Worm (Caenorhabditis elegans) whole organism, L4 larva: ENCODE measurements around the gene srz-16.

Experiments
- ama-1 ChIP-seq: fragments of 150-350 bp; optimal IDR thresholded peaks from 2 replicates; lab custom pipeline; 2014; ENCODE audit warnings: inconsistent platforms, mixed read lengths
- dmd-8 ChIP-seq: fragments of 200-800 bp; sonication (Bioruptor generic); IDR thresholded peaks from 2 replicates; pipeline ENCODE4 v1.3.6; 2022; ENCODE audit warnings: missing genetic modification characterization, missing compliant biosample characterization
- fkh-10 ChIP-seq: fragments of 150-350 bp; optimal IDR thresholded peaks from 2 replicates; lab custom pipeline; 2014; ENCODE audit warnings: missing biosample characterization, missing genetic modification reagents, missing genetic modification characterization
- nhr-10 ChIP-seq: fragments of 150-350 bp; optimal IDR thresholded peaks from 2 replicates; lab custom pipeline; 2014; ENCODE audit warnings: missing biosample characterization, missing genetic modification characterization
- nhr-11 ChIP-seq: fragments of 150-350 bp; optimal IDR thresholded peaks from 2 replicates; lab custom pipeline; 2014; ENCODE audit warnings: missing biosample characterization, missing genetic modification characterization
- nhr-76 ChIP-seq: fragments of 150-350 bp; optimal IDR thresholded peaks from 2 replicates; lab custom pipeline; 2014; ENCODE audit warnings: missing biosample characterization, missing genetic modification characterization
- snpc-4 ChIP-seq: fragments of 150-350 bp; optimal IDR thresholded peaks from 2 replicates; lab custom pipeline; 2014; ENCODE audit warnings: missing biosample characterization, missing genetic modification characterization
- spr-1 ChIP-seq: sonication (generic microtip); optimal IDR thresholded peaks from 2 replicates; lab custom pipeline; 2016; ENCODE audit warnings: mild to moderate bottlenecking, missing genetic modification characterization, missing compliant biosample characterization

DNA sequence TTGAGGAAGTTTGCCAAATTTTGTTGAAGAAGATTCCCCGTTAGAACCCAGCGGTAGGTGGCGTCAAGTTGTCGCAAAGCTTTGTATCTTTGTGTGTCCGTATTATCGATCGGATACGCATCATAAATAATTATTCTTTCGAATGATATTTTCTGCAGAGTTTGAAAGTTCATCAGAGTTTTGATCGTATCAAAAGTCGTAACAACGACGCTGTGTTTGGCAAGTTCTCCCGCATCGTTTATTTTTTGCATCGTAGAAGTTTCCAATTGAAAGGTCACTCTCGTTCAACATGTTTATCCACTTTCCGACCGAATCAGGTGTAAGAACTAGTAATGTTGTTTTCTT is 23.4 kb downstream of the srz-16 start:
- TF ChIP-seq nhr-11 (tag; lab: Kevin White, UChicago): no peak
- TF ChIP-seq snpc-4 (tag; lab: Kevin White, UChicago): no peak
- no peak for TF ChIP-seq dmd-8 (GFP tag; lab: Robert Waterston, UW)
- peak; percentile 7 for TF ChIP-seq nhr-10 (tag; lab: Kevin White, UChicago)
- TF ChIP-seq spr-1: no peak
- TF ChIP-seq nhr-76 (tag; lab: Kevin White, UChicago): no peak
- peak; percentile 65 for TF ChIP-seq ama-1 (lab: Kevin White, UChicago)
- no peak for TF ChIP-seq fkh-10 (GFP tag; lab: Kevin White, UChicago)
